Worm (Caenorhabditis elegans): ENCODE results near the gene ZK697.1.
A peak's percentile ranks its signal among the peaks of the same experiment; 100 is the strongest.
"Not testable (repeated sequence)": the region's sequence is repeated elsewhere in the genome, so short reads cannot be mapped to it uniquely, and the experiment has no call there.

DNA sequence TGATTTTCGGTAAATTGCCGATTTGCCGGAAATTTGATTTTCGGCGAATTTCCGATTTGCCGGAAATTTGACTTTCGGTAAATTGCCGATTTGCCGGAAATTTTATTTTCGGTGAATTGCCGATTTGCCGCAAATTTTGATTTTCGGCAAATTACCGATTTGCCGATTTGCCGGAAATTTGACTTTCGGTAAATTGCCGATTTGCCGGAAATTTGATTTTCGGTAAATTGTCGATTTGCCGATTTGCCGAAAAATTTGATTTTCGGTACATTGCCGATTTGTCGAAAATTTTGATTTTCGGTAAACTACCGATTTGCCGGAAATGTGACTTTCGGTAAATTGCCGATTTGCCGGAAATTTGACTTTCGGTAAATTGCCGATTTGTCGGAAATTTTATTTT lies 38.8 kb upstream of the ZK697.1 start:
- not testable (repeated sequence) for TF ChIP-seq cog-1 (tag; optimal IDR thresholded peaks at IDR 0.05)
- TF ChIP-seq ztf-23 (GFP tag; IDR thresholded peaks at IDR 0.05): peak; percentile 84

Data from whole organism, midembryonic.